Fruit fly (Drosophila melanogaster) whole organism, embryonic: ENCODE results near the gene PlexA.

ENCODE experiments used
- ATbp ChIP-seq: fragments of 200-800 bp; sonication (Bioruptor generic); optimal IDR thresholded peaks from 2 replicates; lab custom pipeline; 2017; ENCODE audit warnings: missing biosample characterization, mild to moderate bottlenecking, missing genetic modification characterization, missing genetic modification reagents
- CG10209 ChIP-seq: fragments of 200-800 bp; sonication (Bioruptor generic); optimal IDR thresholded peaks from 3 replicates; lab custom pipeline; 2017; ENCODE audit warnings: missing biosample characterization, mild to moderate bottlenecking, missing genetic modification characterization, missing genetic modification reagents
- CG10654 ChIP-seq: fragments of 200-800 bp; sonication (Bioruptor generic); optimal IDR thresholded peaks from 2 replicates; lab custom pipeline; 2016; ENCODE audit warnings: missing biosample characterization, missing genetic modification characterization
- CG13123 ChIP-seq: fragments of 200-800 bp; sonication (Bioruptor generic); optimal IDR thresholded peaks from 2 replicates; lab custom pipeline; 2016; ENCODE audit warnings: missing biosample characterization, missing genetic modification characterization
- CG14441 ChIP-seq: fragments of 200-800 bp; sonication (Bioruptor generic); IDR thresholded peaks from 2 replicates; pipeline ENCODE4 v1.3.6; 2022; ENCODE audit warnings: missing biosample characterization, missing genetic modification characterization
- CG14710 ChIP-seq: fragments of 200-800 bp; sonication (Bioruptor generic); optimal IDR thresholded peaks from 3 replicates; lab custom pipeline; 2019; ENCODE audit warnings: missing biosample characterization, mild to moderate bottlenecking, missing genetic modification characterization, moderate library complexity
- CG15479 ChIP-seq: fragments of 200-800 bp; sonication (Bioruptor generic); optimal IDR thresholded peaks from 3 replicates; lab custom pipeline; 2019; ENCODE audit warnings: missing biosample characterization, mild to moderate bottlenecking, missing genetic modification characterization, moderate library complexity
- CG15696 ChIP-seq: fragments of 200-800 bp; sonication (Bioruptor generic); optimal IDR thresholded peaks from 2 replicates; lab custom pipeline; 2019; ENCODE audit warnings: missing biosample characterization, mild to moderate bottlenecking, missing genetic modification characterization, moderate library complexity
- CG17359 ChIP-seq: fragments of 200-800 bp; sonication (Bioruptor generic); optimal IDR thresholded peaks from 3 replicates; lab custom pipeline; 2018; ENCODE audit warnings: missing biosample characterization, mild to moderate bottlenecking, missing genetic modification characterization, moderate library complexity
- CG17361 ChIP-seq: fragments of 200-800 bp; sonication (Bioruptor generic); IDR thresholded peaks from 3 replicates; pipeline ENCODE4 v1.3.6; 2022; ENCODE audit warnings: missing biosample characterization, missing genetic modification characterization
- CG17385 ChIP-seq: fragments of 200-800 bp; sonication (Bioruptor generic); optimal IDR thresholded peaks from 3 replicates; lab custom pipeline; 2018; ENCODE audit warnings: missing biosample characterization, mild to moderate bottlenecking, missing genetic modification characterization
- CG18262 ChIP-seq: fragments of 200-800 bp; optimal IDR thresholded peaks from 3 replicates; lab custom pipeline; 2019; ENCODE audit warnings: missing biosample characterization, mild to moderate bottlenecking, missing genetic modification characterization, moderate library complexity
- CG30020 ChIP-seq: fragments of 200-800 bp; optimal IDR thresholded peaks from 2 replicates; lab custom pipeline; 2019; ENCODE audit warnings: missing biosample characterization, mild to moderate bottlenecking, missing genetic modification characterization, moderate library complexity
- CG30403 ChIP-seq: fragments of 200-800 bp; sonication (Bioruptor generic); optimal IDR thresholded peaks from 3 replicates; lab custom pipeline; 2016; ENCODE audit warnings: missing biosample characterization, missing genetic modification characterization
- CG3281 ChIP-seq: fragments of 200-800 bp; sonication (Bioruptor generic); optimal IDR thresholded peaks from 3 replicates; lab custom pipeline; 2017; ENCODE audit warnings: missing biosample characterization, mild to moderate bottlenecking, missing genetic modification characterization
- CG3407 ChIP-seq: fragments of 200-800 bp; sonication (Bioruptor generic); optimal IDR thresholded peaks from 2 replicates; lab custom pipeline; 2018; ENCODE audit warnings: missing biosample characterization, mild to moderate bottlenecking, missing genetic modification characterization
- CG8388 ChIP-seq: fragments of 200-800 bp; sonication (Bioruptor generic); optimal IDR thresholded peaks from 2 replicates; lab custom pipeline; 2019; ENCODE audit warnings: missing biosample characterization, mild to moderate bottlenecking, missing genetic modification characterization, moderate library complexity
- CG9727 ChIP-seq: fragments of 200-800 bp; sonication (Bioruptor generic); optimal IDR thresholded peaks from 3 replicates; lab custom pipeline; 2017; ENCODE audit warnings: missing biosample characterization, mild to moderate bottlenecking, missing genetic modification characterization
- Chrac-16 ChIP-seq: fragments of 200-800 bp; sonication (Bioruptor generic); optimal IDR thresholded peaks from 3 replicates; lab custom pipeline; 2016; ENCODE audit warnings: missing biosample characterization, missing genetic modification characterization
- CkIIα-i1 ChIP-seq: fragments of 200-800 bp; sonication (Bioruptor generic); IDR thresholded peaks from 2 replicates; pipeline ENCODE4 v1.3.6; 2022; ENCODE audit warnings: missing biosample characterization, missing genetic modification characterization
- CoRest ChIP-seq: fragments of 200-800 bp; sonication (Bioruptor generic); optimal IDR thresholded peaks from 3 replicates; lab custom pipeline; 2018; ENCODE audit warnings: missing biosample characterization, mild to moderate bottlenecking, missing genetic modification characterization, moderate library complexity
- D19B ChIP-seq: fragments of 200-800 bp; sonication (Bioruptor generic); optimal IDR thresholded peaks from 2 replicates; lab custom pipeline; 2017; ENCODE audit warnings: missing biosample characterization, mild to moderate bottlenecking, missing genetic modification characterization
- E2f2 ChIP-seq: fragments of 200-800 bp; sonication (Bioruptor generic); IDR thresholded peaks from 2 replicates; pipeline ENCODE4 v1.3.6; 2022; ENCODE audit warnings: missing biosample characterization, missing genetic modification characterization
- Eip74EF ChIP-seq, 2 experiments: fragments of 200-800 bp in 1 of 2; fragments of >200 bp in 1 of 2; sonication (Bioruptor generic) in 1 of 2; optimal IDR thresholded peaks; 2 replicates each; lab custom pipeline; 2017 to 2019; ENCODE audit warnings: missing biosample characterization in 2 of 2, missing genetic modification characterization in 2 of 2, mild to moderate bottlenecking in 1 of 2, moderate library complexity in 1 of 2
- Ets65A ChIP-seq: fragments of 200-800 bp; sonication (Bioruptor generic); peaks from one replicate; lab custom pipeline; 2016; ENCODE audit warnings: missing biosample characterization, missing genetic modification characterization
- HLH3B ChIP-seq: fragments of 200-800 bp; sonication (Bioruptor generic); IDR thresholded peaks from 2 replicates; pipeline ENCODE4 v1.3.6; 2022; ENCODE audit warnings: missing biosample characterization, missing genetic modification characterization
- Mad ChIP-seq: fragments of 200-800 bp; sonication (Bioruptor generic); optimal IDR thresholded peaks from 2 replicates; lab custom pipeline; 2016; ENCODE audit warnings: missing biosample characterization, missing genetic modification characterization
- Med ChIP-seq: fragments of 200-800 bp; sonication (Bioruptor generic); peaks from one replicate; lab custom pipeline; 2016; ENCODE audit warnings: missing biosample characterization, missing genetic modification characterization, mild to moderate bottlenecking, inconsistent platforms, moderate library complexity
- Nf-YA ChIP-seq: fragments of 200-800 bp; sonication (Bioruptor generic); IDR thresholded peaks from 2 replicates; pipeline ENCODE4 v1.3.6; 2022; ENCODE audit warnings: missing biosample characterization, missing genetic modification characterization
- PHDP ChIP-seq: fragments of 200-800 bp; sonication (Bioruptor generic); optimal IDR thresholded peaks from 3 replicates; lab custom pipeline; 2018; ENCODE audit warnings: missing biosample characterization, mild to moderate bottlenecking, missing genetic modification characterization, moderate library complexity
- Pdp1 ChIP-seq, 2 experiments: fragments of 200-800 bp; sonication (Bioruptor generic); optimal IDR thresholded peaks; 3 replicates each; lab custom pipeline; 2016; ENCODE audit warnings: missing biosample characterization in 2 of 2, missing genetic modification characterization in 2 of 2, mild to moderate bottlenecking in 1 of 2, moderate library complexity in 1 of 2
- Xrp1 ChIP-seq: fragments of 200-800 bp; sonication (Bioruptor generic); IDR thresholded peaks from 2 replicates; pipeline ENCODE4 v1.3.6; 2022; ENCODE audit warnings: missing biosample characterization, missing genetic modification characterization
- ab ChIP-seq: fragments of 200-800 bp; sonication (Bioruptor generic); optimal IDR thresholded peaks from 2 replicates; lab custom pipeline; 2016; ENCODE audit warnings: missing biosample characterization, missing genetic modification characterization
- ato ChIP-seq: fragments of 200-800 bp; sonication (Bioruptor generic); IDR thresholded peaks from 2 replicates; pipeline ENCODE4 v1.3.6; 2022; ENCODE audit warnings: missing biosample characterization, missing genetic modification characterization; ENCODE audit not compliant: partially characterized antibody
- bsh ChIP-seq, 2 experiments: fragments of 200-800 bp; sonication (Bioruptor generic); optimal IDR thresholded peaks; 2 replicates each; lab custom pipeline; 2017 to 2018; ENCODE audit warnings: mild to moderate bottlenecking in 2 of 2, missing biosample characterization in 2 of 2, missing genetic modification characterization in 2 of 2, moderate library complexity in 1 of 2
- dimm ChIP-seq: fragments of 200-800 bp; sonication (Bioruptor generic); IDR thresholded peaks from 2 replicates; pipeline ENCODE4 v1.3.6; 2022; ENCODE audit warnings: missing biosample characterization, missing genetic modification characterization
- dmrt11E ChIP-seq: fragments of 200-800 bp; sonication (Bioruptor generic); optimal IDR thresholded peaks from 3 replicates; lab custom pipeline; 2018; ENCODE audit warnings: missing biosample characterization, mild to moderate bottlenecking, missing genetic modification characterization, moderate library complexity
- dmrt99B ChIP-seq: fragments of 200-800 bp; sonication (Bioruptor generic); optimal IDR thresholded peaks from 2 replicates; lab custom pipeline; 2018; ENCODE audit warnings: missing biosample characterization, mild to moderate bottlenecking, missing genetic modification characterization, moderate library complexity
- ems ChIP-seq: fragments of 200-800 bp; sonication (Bioruptor generic); optimal IDR thresholded peaks from 3 replicates; lab custom pipeline; 2016; ENCODE audit warnings: missing biosample characterization, missing genetic modification characterization
- gem ChIP-seq: fragments of 200-800 bp; sonication (Bioruptor generic); optimal IDR thresholded peaks from 2 replicates; lab custom pipeline; 2019; ENCODE audit warnings: missing biosample characterization, mild to moderate bottlenecking, missing genetic modification characterization, moderate library complexity
- gsb-n ChIP-seq: fragments of 200-800 bp; sonication (Bioruptor generic); optimal IDR thresholded peaks from 3 replicates; lab custom pipeline; 2018; ENCODE audit warnings: missing biosample characterization, mild to moderate bottlenecking, missing genetic modification characterization
- kni ChIP-seq: fragments of 200-800 bp; sonication (Bioruptor generic); optimal IDR thresholded peaks from 3 replicates; lab custom pipeline; 2017; ENCODE audit warnings: mild to moderate bottlenecking, missing biosample characterization, missing genetic modification reagents, missing genetic modification characterization
- nerfin-1 ChIP-seq: fragments of 200-800 bp; sonication (Bioruptor generic); optimal IDR thresholded peaks from 3 replicates; lab custom pipeline; 2019; ENCODE audit warnings: missing biosample characterization, mild to moderate bottlenecking, missing genetic modification characterization, moderate library complexity
- phol ChIP-seq: fragments of 200-800 bp; sonication (Bioruptor generic); optimal IDR thresholded peaks from 3 replicates; lab custom pipeline; 2018; ENCODE audit warnings: missing biosample characterization, mild to moderate bottlenecking, missing genetic modification characterization, moderate library complexity
- row ChIP-seq: fragments of 200-800 bp; sonication (Bioruptor generic); IDR thresholded peaks from 3 replicates; pipeline ENCODE4 v1.3.6; 2022; ENCODE audit warnings: missing biosample characterization, missing genetic modification characterization
- run ChIP-seq: fragments of 200-800 bp; sonication (Bioruptor generic); optimal IDR thresholded peaks from 3 replicates; lab custom pipeline; 2018; ENCODE audit warnings: missing biosample characterization, mild to moderate bottlenecking, missing genetic modification characterization
- sens ChIP-seq: fragments of 200-800 bp; sonication (Bioruptor generic); peaks from one replicate; lab custom pipeline; 2016; ENCODE audit warnings: missing biosample characterization, missing genetic modification characterization

The PlexA gene

dm6 chr4:1064219-1064618 lies 37.3 kb upstream of the PlexA start (continued):
- TF ChIP-seq CG17385 (peak; percentile 10), Ets65A (GFP tag; lab: Kevin White, UChicago) (peak; percentile 26), ems (no peak), gsb-n (tag; lab: Kevin White, UChicago) (peak; percentile 22), ab (no peak), Xrp1 (GFP tag; lab: Robert Waterston, UW) (peak; percentile 30; the same call in 1 of the 2 replicates), CG18262 (tag; lab: Kevin White, UChicago) (peak; percentile 36), CG30403 (GFP tag; lab: Kevin White, UChicago) (peak; percentile 7), bsh (GFP tag; optimal IDR thresholded peaks at IDR 0.05; lab: Kevin White, UChicago) (peak in 1 of 2 experiments; percentile 27), dimm (GFP tag; lab: Robert Waterston, UW) (no peak), CG17359 (tag; lab: Kevin White, UChicago) (peak; percentile 7), CG8388 (GFP tag; lab: Kevin White, UChicago) (peak; percentile 57), dmrt11E (tag; lab: Kevin White, UChicago) (peak; percentile 38), D19B (GFP tag; lab: Kevin White, UChicago) (no peak), CG9727 (peak; percentile 31), CG15696 (tag; lab: Kevin White, UChicago) (no peak), CG10209 (GFP tag; lab: Kevin White, UChicago) (peak; percentile 2), dmrt99B (tag; lab: Kevin White, UChicago) (peak; percentile 26), CG14710 (peak; percentile 7), Chrac-16 (GFP tag; lab: Kevin White, UChicago) (peak; percentile 3), ATbp (peak; percentile 32), CG10654 (GFP tag; lab: Kevin White, UChicago) (peak; percentile 36), PHDP (peak; percentile 7), gem (peak; percentile 65), CkIIα-i1 (GFP tag; lab: Robert Waterston, UW) (no peak), HLH3B (GFP tag; lab: Robert Waterston, UW) (0 out of 2 replicates have a peak, but pooled peaks have one; percentile 4), CG13123 (GFP tag; lab: Kevin White, UChicago) (peak; percentile 11), CG3407 (peak; percentile 3), CG3281 (GFP tag; lab: Kevin White, UChicago) (peak; percentile 27)

- TF ChIP-seq CG17385 = peak; percentile 7
- peak; percentile 45 for TF ChIP-seq nerfin-1 (tag; lab: Kevin White, UChicago)
- TF ChIP-seq Mad (GFP tag; lab: Kevin White, UChicago) = no peak
- peak; percentile 9 for TF ChIP-seq dmrt99B (tag; lab: Kevin White, UChicago)
- no peak for TF ChIP-seq phol (tag; lab: Kevin White, UChicago)
- peak; percentile 79 for TF ChIP-seq CG30020 (tag; lab: Kevin White, UChicago)
- TF ChIP-seq sens (GFP tag; lab: Kevin White, UChicago) = peak; percentile 85
- peak in 1 of 2 experiments; percentile 0 for TF ChIP-seq Pdp1 (GFP tag; optimal IDR thresholded peaks at IDR 0.05; lab: Kevin White, UChicago)
- peak; percentile 93 for TF ChIP-seq CG8388 (GFP tag; lab: Kevin White, UChicago)
- no peak for TF ChIP-seq ab
- no peak for TF ChIP-seq Nf-YA (GFP tag; lab: Robert Waterston, UW)
- no peak for TF ChIP-seq CG14441
- peak; percentile 46 for TF ChIP-seq CG15479 (GFP tag; lab: Kevin White, UChicago)
- TF ChIP-seq run (tag; lab: Kevin White, UChicago) = no peak
- no peak for TF ChIP-seq CoRest (tag; lab: Kevin White, UChicago)
- 0 out of 3 replicates have a peak, but pooled peaks have one; percentile 27 for TF ChIP-seq row (GFP tag; lab: Robert Waterston, UW)
- peak in 1 of 2 experiments; percentile 58 for TF ChIP-seq Eip74EF (GFP tag; optimal IDR thresholded peaks at IDR 0.05; lab: Kevin White, UChicago)
- TF ChIP-seq E2f2 = 0 out of 2 replicates have a peak, but pooled peaks have one; percentile 12
- TF ChIP-seq Med = peak; percentile 32
- TF ChIP-seq CG17361 (GFP tag; lab: Robert Waterston, UW) = 0 out of 3 replicates have a peak, but pooled peaks have one; percentile 25
- no peak for TF ChIP-seq ato (GFP tag; lab: Robert Waterston, UW)
- TF ChIP-seq kni = peak; percentile 15
These were observed 36.3 kb upstream of the PlexA start for dm6 chr4:1062957-1063812.
